Fruit fly (Drosophila melanogaster) whole organism, embryonic: ENCODE data around the gene nmdyn-D6.

Experiments
- CG15514 ChIP-seq: fragments of 200-800 bp; sonication (Bioruptor generic); optimal IDR thresholded peaks from 3 replicates; lab custom pipeline; 2017; ENCODE audit warnings: missing biosample characterization, missing genetic modification characterization, mild to moderate bottlenecking, moderate library complexity, missing genetic modification reagents
- CG30403 ChIP-seq: fragments of 200-800 bp; sonication (Bioruptor generic); optimal IDR thresholded peaks from 3 replicates; lab custom pipeline; 2016; ENCODE audit warnings: missing biosample characterization, missing genetic modification characterization
- CG4328 ChIP-seq: fragments of 200-800 bp; sonication (Bioruptor generic); optimal IDR thresholded peaks from 3 replicates; lab custom pipeline; 2017; ENCODE audit warnings: missing biosample characterization, missing genetic modification reagents, missing genetic modification characterization
- Poxn ChIP-seq: fragments of 200-800 bp; sonication (Bioruptor generic); IDR thresholded peaks from 2 replicates; pipeline ENCODE4 v1.3.6; 2022; ENCODE audit warnings: missing biosample characterization, missing genetic modification characterization
- Sox100B ChIP-seq: fragments of 200-800 bp; sonication (Bioruptor generic); optimal IDR thresholded peaks from 3 replicates; lab custom pipeline; 2018; ENCODE audit warnings: missing biosample characterization, mild to moderate bottlenecking, missing genetic modification characterization
- bcd ChIP-seq: fragments of 200-800 bp; sonication (Bioruptor generic); optimal IDR thresholded peaks from 2 replicates; lab custom pipeline; 2017; ENCODE audit warnings: missing biosample characterization, mild to moderate bottlenecking, missing genetic modification characterization
- grau ChIP-seq: fragments of 200-800 bp; optimal IDR thresholded peaks from 3 replicates; lab custom pipeline; 2019; ENCODE audit warnings: missing biosample characterization, mild to moderate bottlenecking, missing genetic modification characterization, moderate library complexity
- lbe ChIP-seq: fragments of 200-800 bp; sonication (Bioruptor generic); optimal IDR thresholded peaks from 2 replicates; lab custom pipeline; 2016; ENCODE audit warnings: missing biosample characterization, mild to moderate bottlenecking, missing genetic modification characterization

- TF ChIP-seq CG4328 (GFP tag; lab: Kevin White, UChicago) = no peak
- peak; percentile 12 for TF ChIP-seq grau (tag; lab: Kevin White, UChicago)
- no peak for TF ChIP-seq CG15514 (GFP tag; lab: Kevin White, UChicago)
- TF ChIP-seq CG30403 = no peak
- TF ChIP-seq Sox100B (GFP tag; lab: Kevin White, UChicago) = no peak
- no peak for TF ChIP-seq Poxn
- no peak for TF ChIP-seq bcd (GFP tag; lab: Kevin White, UChicago)
- no peak for TF ChIP-seq lbe (GFP tag; lab: Kevin White, UChicago)
Measured at dm6 chrX:14621464-14621863, 38.0 kb downstream of the nmdyn-D6 start.
